Fruit fly (Drosophila melanogaster): ENCODE results near the gene Dlg5.

Gene Dlg5

dm6 chr2L:11488465-11489037 is 28.3 kb downstream of the Dlg5 start:
- TF ChIP-seq noc (tag; optimal IDR thresholded peaks at IDR 0.05), result no peak

DNA sequence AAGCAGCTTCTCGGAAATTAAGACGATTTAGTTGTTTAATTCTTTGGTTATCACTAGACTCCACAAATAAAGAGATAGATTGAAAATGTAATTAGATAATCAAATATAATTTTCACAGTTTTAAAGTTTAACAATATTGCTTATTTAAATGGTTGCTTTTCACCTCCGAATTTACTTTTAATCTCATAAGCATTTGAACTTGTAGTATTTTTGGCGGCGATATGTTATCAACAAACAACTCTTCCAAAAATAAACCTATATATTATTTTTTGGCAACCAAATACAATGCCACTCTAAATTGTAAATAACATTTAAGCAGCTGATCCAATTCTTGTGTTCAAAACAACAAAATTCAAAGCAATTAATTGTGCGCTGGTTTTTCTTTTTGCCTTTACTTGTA is 32.5 kb downstream of the Dlg5 start, which contains the start of the genes CG43355 and sala:
Gene CG43355, plus strand, starts transcription at position 301 of the 400 bp plus-strand sequence.
Gene sala, plus strand, starts transcription at position 301 of the 400 bp plus-strand sequence.
- TF ChIP-seq noc (tag; optimal IDR thresholded peaks at IDR 0.05), result no peak

DNA sequence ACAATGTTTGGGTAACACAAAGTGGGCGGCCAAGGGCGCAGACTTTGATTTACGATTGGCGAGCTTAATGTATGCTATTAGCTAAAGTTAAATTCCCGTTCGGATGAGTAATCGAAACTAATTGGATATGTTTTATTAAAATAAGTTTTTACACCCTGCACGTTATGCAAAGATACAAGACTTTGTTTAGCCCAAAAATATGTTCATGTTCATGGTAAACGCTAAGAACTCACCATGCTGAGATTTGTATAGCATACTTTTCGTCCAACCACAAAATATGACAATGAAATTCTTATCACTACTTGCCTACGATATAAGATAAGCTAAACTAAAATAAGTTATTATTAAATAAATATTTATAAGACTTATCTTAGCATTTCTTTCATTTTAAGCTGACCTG is 41.9 kb downstream of the Dlg5 start:
- TF ChIP-seq noc (tag; optimal IDR thresholded peaks at IDR 0.05), result no peak

- no peak for TF ChIP-seq noc (tag; optimal IDR thresholded peaks at IDR 0.05)
Observed at dm6 chr2L:11471979-11472514, 44.8 kb downstream of the Dlg5 start.

dm6 chr2L:11469973-11470372 is 46.9 kb downstream of the Dlg5 start:
- TF ChIP-seq noc (tag; optimal IDR thresholded peaks at IDR 0.05), result no peak

DNA sequence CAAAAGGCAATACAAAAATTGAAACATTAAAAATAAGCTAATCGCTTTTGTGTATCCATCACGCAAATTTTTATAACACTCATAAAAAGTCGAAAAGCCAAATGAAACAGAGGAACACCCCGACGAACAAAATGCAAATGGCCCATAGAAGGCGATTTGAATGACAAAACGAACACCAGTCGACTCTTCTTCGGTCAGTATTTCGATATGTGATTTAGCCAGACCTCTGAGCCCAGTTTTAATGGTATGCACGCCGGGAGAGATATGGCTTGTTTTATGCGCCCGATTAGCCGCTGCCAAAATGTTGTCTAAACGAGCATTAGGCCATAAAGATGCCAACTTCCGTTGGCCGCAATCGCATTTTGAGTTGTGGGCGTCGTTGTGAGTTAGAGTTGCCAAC is 48.8 kb downstream of the Dlg5 start:
- no peak for TF ChIP-seq noc (tag; optimal IDR thresholded peaks at IDR 0.05)

Data from whole organism, larva.